Worm (Caenorhabditis elegans): Measurements from ENCODE around the gene srh-166.

- TF ChIP-seq him-1 (tag; optimal IDR thresholded peaks at IDR 0.05) (no peak), W03F9.2 (tag; optimal IDR thresholded peaks at IDR 0.05) (no peak)
Measured at ce11 chrV:20475830-20476229, 49.8 kb downstream of the srh-166 start, which contains the start of gene B0250.7.

Measured in whole organism, L4/young adult.